4 worm cellular contexts compared by ENCODE assay signal in genomic region chrII:9668959-9669358, ce11.
TF ChIP-seq lines count a peak whose summit lies in the region.

Gene taf-8, plus strand, starts transcription at chrII:9669318.

TF ChIP-seq in whole organism, L2 larva, 48 proteins besides CTCF, POLR2A, EP300 and RAD21 (continues in another document):
- TF ChIP-seq nhr-21 (tag; optimal IDR thresholded peaks at IDR 0.05; lab: Kevin White, UChicago) = peak; percentile 26
- no peak for TF ChIP-seq ztf-11 (tag; optimal IDR thresholded peaks at IDR 0.05; lab: Kevin White, UChicago)
- TF ChIP-seq skn-1 (tag; optimal IDR thresholded peaks at IDR 0.05; lab: Kevin White, UChicago) = no peak
- no peak for TF ChIP-seq unc-62 (GFP tag; optimal IDR thresholded peaks at IDR 0.05; lab: Kevin White, UChicago)
- TF ChIP-seq zag-1 (tag; optimal IDR thresholded peaks at IDR 0.05; lab: Kevin White, UChicago) = no peak
- no peak for TF ChIP-seq ZK546.5 (tag; optimal IDR thresholded peaks at IDR 0.05; lab: Kevin White, UChicago)
- no peak for TF ChIP-seq lin-39 (tag; optimal IDR thresholded peaks at IDR 0.05; lab: Kevin White, UChicago)
- TF ChIP-seq nhr-77 (tag; optimal IDR thresholded peaks at IDR 0.05; lab: Kevin White, UChicago) = no peak
- TF ChIP-seq lsy-2 (tag; optimal IDR thresholded peaks at IDR 0.05; lab: Kevin White, UChicago) = peak; percentile 5 to 85
- TF ChIP-seq ztf-4 (tag; optimal IDR thresholded peaks at IDR 0.05; lab: Kevin White, UChicago) = no peak
- no peak for TF ChIP-seq elt-1 (tag; optimal IDR thresholded peaks at IDR 0.05; lab: Kevin White, UChicago)
- peak; percentile 49 for TF ChIP-seq sma-9 (GFP tag; optimal IDR thresholded peaks at IDR 0.05; lab: Kevin White, UChicago)
- TF ChIP-seq sma-9 (tag; optimal IDR thresholded peaks at IDR 0.05; lab: Kevin White, UChicago) = no peak
- no peak for TF ChIP-seq peb-1 (tag; optimal IDR thresholded peaks at IDR 0.05; lab: Kevin White, UChicago)
- no peak for TF ChIP-seq unc-39 (tag; optimal IDR thresholded peaks at IDR 0.05; lab: Kevin White, UChicago)
- no peak for TF ChIP-seq nhr-25 (tag; optimal IDR thresholded peaks at IDR 0.05; lab: Kevin White, UChicago)
- no peak for TF ChIP-seq Y55F3AM.14 (GFP tag; optimal IDR thresholded peaks at IDR 0.05; lab: Kevin White, UChicago)
- no peak for TF ChIP-seq nhr-23 (tag; optimal IDR thresholded peaks at IDR 0.05; lab: Kevin White, UChicago)
- no peak for TF ChIP-seq ceh-16 (tag; optimal IDR thresholded peaks at IDR 0.05; lab: Kevin White, UChicago)
- TF ChIP-seq lin-13 (GFP tag; optimal IDR thresholded peaks at IDR 0.05; lab: Kevin White, UChicago) = peak; percentile 38
- no peak for TF ChIP-seq F13H6.1 (tag; optimal IDR thresholded peaks at IDR 0.05; lab: Kevin White, UChicago)
- no peak for TF ChIP-seq nhr-237 (tag; optimal IDR thresholded peaks at IDR 0.05; lab: Kevin White, UChicago)
- TF ChIP-seq unc-55 (GFP tag; optimal IDR thresholded peaks at IDR 0.05; lab: Kevin White, UChicago) = peak; percentile 83
- TF ChIP-seq gmeb-1 (tag; optimal IDR thresholded peaks at IDR 0.05; lab: Kevin White, UChicago) = peak; percentile 63

TF ChIP-seq in whole organism, L4 larva, 104 proteins besides CTCF, POLR2A, EP300 and RAD21 (continues in another document):
- TF ChIP-seq skn-1 (tag; optimal IDR thresholded peaks at IDR 0.05; lab: Kevin White, UChicago) = no peak
- TF ChIP-seq ceh-32 (tag; optimal IDR thresholded peaks at IDR 0.05; lab: Kevin White, UChicago; ENCODE audit: poor library complexity) = no peak
- TF ChIP-seq mep-1 (tag; optimal IDR thresholded peaks at IDR 0.05; lab: Kevin White, UChicago) = no peak
- no peak for TF ChIP-seq F10B5.3 (tag; optimal IDR thresholded peaks at IDR 0.05; lab: Kevin White, UChicago)
- no peak for TF ChIP-seq nhr-237 (tag; optimal IDR thresholded peaks at IDR 0.05; lab: Kevin White, UChicago)
- peak; percentile 78 for TF ChIP-seq aha-1 (tag; lab: Kevin White, UChicago)
- no peak for TF ChIP-seq lin-15B (tag; optimal IDR thresholded peaks at IDR 0.05; lab: Kevin White, UChicago)
- peak; percentile 68 for TF ChIP-seq R02D3.7 (tag; optimal IDR thresholded peaks at IDR 0.05; lab: Kevin White, UChicago)
- peak; percentile 21 for TF ChIP-seq nhr-11 (tag; optimal IDR thresholded peaks at IDR 0.05; lab: Kevin White, UChicago)
- TF ChIP-seq mdl-1 (tag; optimal IDR thresholded peaks at IDR 0.05; lab: Kevin White, UChicago) = no peak
- no peak for TF ChIP-seq nhr-77 (tag; optimal IDR thresholded peaks at IDR 0.05; lab: Kevin White, UChicago)
- TF ChIP-seq ces-1 (GFP tag; optimal IDR thresholded peaks at IDR 0.05; lab: Kevin White, UChicago) = no peak
- TF ChIP-seq ZK337.2 (GFP tag; IDR thresholded peaks at IDR 0.05; lab: Robert Waterston, UW) = no peak
- no peak for TF ChIP-seq ceh-82 (tag; optimal IDR thresholded peaks at IDR 0.05; lab: Kevin White, UChicago)
- no peak for TF ChIP-seq lim-7 (GFP tag; IDR thresholded peaks at IDR 0.05; lab: Robert Waterston, UW)
- peak; percentile 66 for TF ChIP-seq dpl-1 (GFP tag; optimal IDR thresholded peaks at IDR 0.05; lab: Kevin White, UChicago)
- TF ChIP-seq hlh-11 (tag; optimal IDR thresholded peaks at IDR 0.05; lab: Kevin White, UChicago) = no peak
- peak; percentile 98 for TF ChIP-seq Y48G9A.11 (GFP tag; IDR thresholded peaks at IDR 0.05; lab: Robert Waterston, UW)
- TF ChIP-seq nhr-41 (GFP tag; IDR thresholded peaks at IDR 0.05; lab: Robert Waterston, UW) = no peak
- TF ChIP-seq snpc-4 (tag; optimal IDR thresholded peaks at IDR 0.05; lab: Kevin White, UChicago) = no peak
- TF ChIP-seq vab-7 (GFP tag; IDR thresholded peaks at IDR 0.05; lab: Robert Waterston, UW) = no peak
- no peak for TF ChIP-seq hlh-30 (tag; optimal IDR thresholded peaks at IDR 0.05; lab: Kevin White, UChicago; ENCODE audit: insufficient read depth)
- TF ChIP-seq lin-13 (GFP tag; optimal IDR thresholded peaks at IDR 0.05; lab: Kevin White, UChicago) = no peak
- no peak for TF ChIP-seq hmg-1.1 (GFP tag; IDR thresholded peaks at IDR 0.05; lab: Robert Waterston, UW)
- TF ChIP-seq F37D6.2 (tag; optimal IDR thresholded peaks at IDR 0.05; lab: Kevin White, UChicago) = no peak
- TF ChIP-seq Y5F2A.4 (GFP tag; optimal IDR thresholded peaks at IDR 0.05; lab: Kevin White, UChicago) = no peak

TF ChIP-seq in whole organism, late embryonic, 69 proteins besides CTCF, POLR2A, EP300 and RAD21:
- TF ChIP-seq ceh-6 (GFP tag; optimal IDR thresholded peaks at IDR 0.05; lab: Kevin White, UChicago) (no peak), ceh-34 (tag; optimal IDR thresholded peaks at IDR 0.05; lab: Kevin White, UChicago) (no peak), che-1 (tag; optimal IDR thresholded peaks at IDR 0.05; lab: Kevin White, UChicago) (no peak), ceh-31 (tag; optimal IDR thresholded peaks at IDR 0.05; lab: Kevin White, UChicago) (peak; percentile 1), unc-42 (tag; optimal IDR thresholded peaks at IDR 0.05; lab: Kevin White, UChicago) (peak; percentile 20), elt-2 (tag; optimal IDR thresholded peaks at IDR 0.05; lab: Kevin White, UChicago) (peak; percentile 10), unc-3 (GFP tag; conservative IDR thresholded peaks at IDR 0.05; lab: Robert Waterston, UW) (no peak), unc-3 (tag; optimal IDR thresholded peaks at IDR 0.05; lab: Kevin White, UChicago) (no peak), ceh-19 (GFP tag; optimal IDR thresholded peaks at IDR 0.05; lab: Kevin White, UChicago) (no peak), nfya-1 (tag; optimal IDR thresholded peaks at IDR 0.05; lab: Kevin White, UChicago) (no peak), syd-9 (tag; optimal IDR thresholded peaks at IDR 0.05; lab: Kevin White, UChicago) (no peak), unc-55 (GFP tag; optimal IDR thresholded peaks at IDR 0.05; lab: Kevin White, UChicago) (no peak), ceh-48 (tag; optimal IDR thresholded peaks at IDR 0.05; lab: Kevin White, UChicago) (peak; percentile 67), ceh-22 (tag; optimal IDR thresholded peaks at IDR 0.05; lab: Kevin White, UChicago) (no peak), hlh-6 (tag; optimal IDR thresholded peaks at IDR 0.05; lab: Kevin White, UChicago) (no peak)

TF ChIP-seq in whole organism, mixed stage, embryonic, 35 proteins besides CTCF, POLR2A, EP300 and RAD21:
- TF ChIP-seq sptf-1 (tag; optimal IDR thresholded peaks at IDR 0.05; lab: Kevin White, UChicago) = no peak
- no peak for TF ChIP-seq sem-2 (GFP tag; optimal IDR thresholded peaks at IDR 0.05; lab: Kevin White, UChicago)
- TF ChIP-seq bed-3 (GFP tag; optimal IDR thresholded peaks at IDR 0.05; lab: Kevin White, UChicago) = no peak
- no peak for TF ChIP-seq cnd-1 (tag; optimal IDR thresholded peaks at IDR 0.05; lab: Kevin White, UChicago)
- no peak for TF ChIP-seq unc-39 (tag; optimal IDR thresholded peaks at IDR 0.05; lab: Kevin White, UChicago)
- TF ChIP-seq drap-1 (GFP tag; optimal IDR thresholded peaks at IDR 0.05; lab: Kevin White, UChicago) = no peak
- peak; percentile 53 for TF ChIP-seq lsy-2 (tag; optimal IDR thresholded peaks at IDR 0.05; lab: Kevin White, UChicago)
- peak; percentile 69 for TF ChIP-seq ces-1 (GFP tag; optimal IDR thresholded peaks at IDR 0.05; lab: Kevin White, UChicago)
- no peak for TF ChIP-seq ceh-39 (tag; optimal IDR thresholded peaks at IDR 0.05; lab: Kevin White, UChicago)
- peak; percentile 31 for TF ChIP-seq pha-4 (tag; optimal IDR thresholded peaks at IDR 0.05; lab: Kevin White, UChicago)
- no peak for TF ChIP-seq mab-5 (tag; optimal IDR thresholded peaks at IDR 0.05; lab: Kevin White, UChicago)
- no peak for TF ChIP-seq nhr-237 (tag; optimal IDR thresholded peaks at IDR 0.05; lab: Kevin White, UChicago)
